Fruit fly (Drosophila melanogaster) whole organism, embryonic: ENCODE results near the gene Nprl3.

Source experiments
- Abd-B ChIP-seq: fragments of 200-800 bp; sonication (Bioruptor generic); optimal IDR thresholded peaks from 2 replicates; lab custom pipeline; 2018; ENCODE audit warnings: missing biosample characterization, mild to moderate bottlenecking, missing genetic modification characterization, moderate library complexity
- Adf1 ChIP-seq: fragments of 200-800 bp; sonication (Bioruptor generic); IDR thresholded peaks from 2 replicates; pipeline ENCODE4 v1.3.6; 2022; ENCODE audit warnings: missing biosample characterization, missing genetic modification characterization
- B-H1 ChIP-seq: fragments of 200-800 bp; sonication (Bioruptor generic); IDR thresholded peaks from 3 replicates; pipeline ENCODE4 v1.3.6; 2022; ENCODE audit warnings: missing biosample characterization, missing genetic modification characterization
- Blimp-1 ChIP-seq: fragments of 200-800 bp; sonication (Bioruptor generic); optimal IDR thresholded peaks from 3 replicates; lab custom pipeline; 2018; ENCODE audit warnings: missing biosample characterization, missing genetic modification characterization, mild to moderate bottlenecking, moderate library complexity, missing genetic modification reagents
- Bteb2 ChIP-seq: fragments of 200-800 bp; sonication (Bioruptor generic); optimal IDR thresholded peaks from 2 replicates; lab custom pipeline; 2016; ENCODE audit warnings: missing biosample characterization, missing genetic modification characterization
- CG10462 ChIP-seq: fragments of 200-800 bp; sonication (Bioruptor generic); optimal IDR thresholded peaks from 2 replicates; lab custom pipeline; 2016; ENCODE audit warnings: missing biosample characterization, missing genetic modification characterization
- CG11085 ChIP-seq: fragments of 200-800 bp; sonication (Bioruptor generic); IDR thresholded peaks from 2 replicates; pipeline ENCODE4 v1.3.6; 2022; ENCODE audit warnings: missing biosample characterization, missing genetic modification characterization
- CG12659 ChIP-seq: fragments of 200-800 bp; sonication (Bioruptor generic); optimal IDR thresholded peaks from 3 replicates; lab custom pipeline; 2017; ENCODE audit warnings: mild to moderate bottlenecking, missing biosample characterization, missing genetic modification reagents, missing genetic modification characterization
- CG14050 ChIP-seq: fragments of 200-800 bp; sonication (Bioruptor generic); IDR thresholded peaks from 3 replicates; pipeline ENCODE4 v1.3.6; 2022; ENCODE audit warnings: missing biosample characterization, missing genetic modification characterization
- CG14667 ChIP-seq: fragments of 200-800 bp; sonication (Bioruptor generic); IDR thresholded peaks from 2 replicates; pipeline ENCODE4 v1.3.6; 2022; ENCODE audit warnings: missing biosample characterization, missing genetic modification characterization
- CG17802 ChIP-seq: fragments of 200-800 bp; sonication (Bioruptor generic); optimal IDR thresholded peaks from 2 replicates; lab custom pipeline; 2018; ENCODE audit warnings: missing biosample characterization, mild to moderate bottlenecking, missing genetic modification characterization, moderate library complexity
- CG17829 ChIP-seq: fragments of 200-800 bp; optimal IDR thresholded peaks from 2 replicates; lab custom pipeline; 2019; ENCODE audit warnings: missing biosample characterization, mild to moderate bottlenecking, missing genetic modification characterization, moderate library complexity
- CG2116 ChIP-seq: fragments of 200-800 bp; sonication (Bioruptor generic); optimal IDR thresholded peaks from 3 replicates; lab custom pipeline; 2018; ENCODE audit warnings: missing biosample characterization, mild to moderate bottlenecking, missing genetic modification characterization
- CG33213 ChIP-seq: fragments of 200-800 bp; sonication (Bioruptor generic); optimal IDR thresholded peaks from 3 replicates; lab custom pipeline; 2016; ENCODE audit warnings: missing biosample characterization, missing genetic modification characterization
- CG33557 ChIP-seq: fragments of 200-800 bp; sonication (Bioruptor generic); optimal IDR thresholded peaks from 2 replicates; lab custom pipeline; 2019; ENCODE audit warnings: missing biosample characterization, mild to moderate bottlenecking, missing genetic modification characterization, moderate library complexity
- CG6175 ChIP-seq: fragments of 200-800 bp; sonication (Bioruptor generic); IDR thresholded peaks from 3 replicates; pipeline ENCODE4 v1.3.6; 2022; ENCODE audit warnings: missing biosample characterization, missing genetic modification characterization
- CG6689 ChIP-seq: fragments of 200-800 bp; sonication (Bioruptor generic); IDR thresholded peaks from 2 replicates; pipeline ENCODE4 v1.3.6; 2022; ENCODE audit warnings: missing biosample characterization, missing genetic modification characterization
- CG7271 ChIP-seq: fragments of 200-800 bp; sonication (Bioruptor generic); optimal IDR thresholded peaks from 2 replicates; lab custom pipeline; 2018; ENCODE audit warnings: missing biosample characterization, mild to moderate bottlenecking, missing genetic modification characterization, moderate library complexity
- CG8765 ChIP-seq: fragments of 200-800 bp; sonication (Bioruptor generic); IDR thresholded peaks from 2 replicates; pipeline ENCODE4 v1.3.6; 2022; ENCODE audit warnings: missing biosample characterization, missing genetic modification characterization
- CkIIα-i1 ChIP-seq: fragments of 200-800 bp; sonication (Bioruptor generic); IDR thresholded peaks from 2 replicates; pipeline ENCODE4 v1.3.6; 2022; ENCODE audit warnings: missing biosample characterization, missing genetic modification characterization
- Dip3 ChIP-seq: fragments of 200-800 bp; sonication (Bioruptor generic); optimal IDR thresholded peaks from 3 replicates; lab custom pipeline; 2016; ENCODE audit warnings: missing biosample characterization, missing genetic modification characterization
- Drgx ChIP-seq: fragments of 200-800 bp; sonication (Bioruptor generic); IDR thresholded peaks from 2 replicates; pipeline ENCODE4 v1.3.6; 2022; ENCODE audit warnings: missing biosample characterization, missing genetic modification characterization
- Hmx ChIP-seq: fragments of 200-800 bp; sonication (Bioruptor generic); optimal IDR thresholded peaks from 2 replicates; lab custom pipeline; 2016; ENCODE audit warnings: missing biosample characterization, missing genetic modification characterization
- Hr3 ChIP-seq: fragments of 200-800 bp; sonication (Bioruptor generic); optimal IDR thresholded peaks from 3 replicates; lab custom pipeline; 2016; ENCODE audit warnings: missing biosample characterization, missing genetic modification characterization
- Hr51 ChIP-seq, 2 experiments: fragments of 200-800 bp; sonication (Bioruptor generic); optimal IDR thresholded peaks; 2 replicates in 1 of 2; 3 replicates in 1 of 2; lab custom pipeline; 2016 to 2018; ENCODE audit warnings: missing biosample characterization in 2 of 2, missing genetic modification characterization in 2 of 2, mild to moderate bottlenecking in 1 of 2, moderate library complexity in 1 of 2
- Lhr ChIP-seq: fragments of 200-800 bp; sonication (Bioruptor generic); optimal IDR thresholded peaks from 3 replicates; lab custom pipeline; 2017; ENCODE audit warnings: mild to moderate bottlenecking, missing biosample characterization, missing genetic modification reagents, missing genetic modification characterization
- Mad ChIP-seq: fragments of 200-800 bp; sonication (Bioruptor generic); optimal IDR thresholded peaks from 2 replicates; lab custom pipeline; 2016; ENCODE audit warnings: missing biosample characterization, missing genetic modification characterization
- Myb ChIP-seq: fragments of 200-800 bp; sonication (Bioruptor generic); optimal IDR thresholded peaks from 2 replicates; lab custom pipeline; 2016; ENCODE audit warnings: missing biosample characterization, missing genetic modification characterization
- Nf-YB ChIP-seq: fragments of 200-800 bp; sonication (Bioruptor generic); optimal IDR thresholded peaks from 3 replicates; lab custom pipeline; 2019; ENCODE audit warnings: missing biosample characterization, mild to moderate bottlenecking, missing genetic modification characterization, moderate library complexity
- Xbp1 ChIP-seq: fragments of 200-800 bp; sonication (Bioruptor generic); optimal IDR thresholded peaks from 3 replicates; lab custom pipeline; 2016; ENCODE audit warnings: missing biosample characterization, mild to moderate bottlenecking, missing genetic modification characterization
- az2 ChIP-seq: fragments of 200-800 bp; sonication (Bioruptor generic); optimal IDR thresholded peaks from 3 replicates; lab custom pipeline; 2016; ENCODE audit warnings: missing biosample characterization, missing genetic modification characterization
- bsh ChIP-seq, 2 experiments: fragments of 200-800 bp; sonication (Bioruptor generic); optimal IDR thresholded peaks; 2 replicates each; lab custom pipeline; 2017 to 2018; ENCODE audit warnings: mild to moderate bottlenecking in 2 of 2, missing biosample characterization in 2 of 2, missing genetic modification characterization in 2 of 2, moderate library complexity in 1 of 2
- btn ChIP-seq: fragments of 200-800 bp; sonication (Bioruptor generic); optimal IDR thresholded peaks from 2 replicates; lab custom pipeline; 2016; ENCODE audit warnings: missing biosample characterization, missing genetic modification characterization
- crp ChIP-seq, 2 experiments: fragments of 200-800 bp; sonication (Bioruptor generic); optimal IDR thresholded peaks; 2 replicates in 1 of 2; 3 replicates in 1 of 2; lab custom pipeline; 2017; ENCODE audit warnings: missing biosample characterization in 2 of 2, missing genetic modification characterization in 2 of 2, mild to moderate bottlenecking in 1 of 2, moderate library complexity in 1 of 2
- dmrt99B ChIP-seq: fragments of 200-800 bp; sonication (Bioruptor generic); optimal IDR thresholded peaks from 2 replicates; lab custom pipeline; 2018; ENCODE audit warnings: missing biosample characterization, mild to moderate bottlenecking, missing genetic modification characterization, moderate library complexity
- fd64A ChIP-seq: fragments of 200-800 bp; sonication (Bioruptor generic); optimal IDR thresholded peaks from 3 replicates; lab custom pipeline; 2018; ENCODE audit warnings: missing biosample characterization, mild to moderate bottlenecking, missing genetic modification characterization
- ftz-f1 ChIP-seq: fragments of 200-800 bp; sonication (Bioruptor generic); optimal IDR thresholded peaks from 2 replicates; lab custom pipeline; 2016; ENCODE audit warnings: missing biosample characterization, missing genetic modification characterization
- hkb ChIP-seq, 2 experiments: fragments of 200-800 bp in 1 of 2; fragments of >200 bp in 1 of 2; sonication (Bioruptor generic) in 1 of 2; IDR thresholded peaks in 1 of 2; optimal IDR thresholded peaks in 1 of 2; 2 replicates each; pipeline versions ENCODE4 v1.3.6 to Lab custom; 2017 to 2022; ENCODE audit warnings: missing biosample characterization in 1 of 2, missing genetic modification characterization in 1 of 2
- odd ChIP-seq: fragments of 200-800 bp; sonication (Bioruptor generic); optimal IDR thresholded peaks from 2 replicates; lab custom pipeline; 2017; ENCODE audit warnings: missing biosample characterization, mild to moderate bottlenecking, missing genetic modification characterization
- pho ChIP-seq: fragments of 200-800 bp; sonication (Bioruptor generic); optimal IDR thresholded peaks from 2 replicates; lab custom pipeline; 2016; ENCODE audit warnings: missing biosample characterization, missing genetic modification characterization
- pnt ChIP-seq: fragments of 200-800 bp; sonication (Bioruptor generic); optimal IDR thresholded peaks from 3 replicates; lab custom pipeline; 2016; ENCODE audit warnings: missing biosample characterization, missing genetic modification characterization
- prd ChIP-seq, 3 experiments: fragments of >200 bp in 2 of 3; fragments of 200-800 bp in 1 of 3; sonication (Bioruptor generic) in 1 of 3; optimal IDR thresholded peaks in 2 of 3; IDR thresholded peaks in 1 of 3; 2 replicates in 2 of 3; 3 replicates in 1 of 3; pipeline versions ENCODE4 v1.3.6 to Lab custom; 2017 to 2022; ENCODE audit warnings: missing biosample characterization in 1 of 3, missing genetic modification characterization in 1 of 3
- pros ChIP-seq: fragments of 200-800 bp; sonication (Bioruptor generic); optimal IDR thresholded peaks from 3 replicates; lab custom pipeline; 2019; ENCODE audit warnings: missing biosample characterization, mild to moderate bottlenecking, missing genetic modification characterization, moderate library complexity
- pum ChIP-seq: fragments of 200-800 bp; sonication (Bioruptor generic); optimal IDR thresholded peaks from 2 replicates; lab custom pipeline; 2016; ENCODE audit warnings: missing biosample characterization, missing genetic modification characterization
- ranshi ChIP-seq: fragments of 200-800 bp; sonication (Bioruptor generic); IDR thresholded peaks from 2 replicates; pipeline ENCODE4 v1.3.6; 2022; ENCODE audit warnings: missing biosample characterization, missing genetic modification characterization
- rib ChIP-seq: fragments of 200-800 bp; sonication (Bioruptor generic); IDR thresholded peaks from 2 replicates; pipeline ENCODE4 v1.3.6; 2022; ENCODE audit warnings: missing biosample characterization, missing genetic modification characterization
- sens ChIP-seq: fragments of 200-800 bp; sonication (Bioruptor generic); peaks from one replicate; lab custom pipeline; 2016; ENCODE audit warnings: missing biosample characterization, missing genetic modification characterization
- sr ChIP-seq: fragments of 200-800 bp; sonication (Bioruptor generic); IDR thresholded peaks from 3 replicates; pipeline ENCODE4 v1.3.6; 2022; ENCODE audit warnings: missing biosample characterization, missing genetic modification characterization
- stwl ChIP-seq: fragments of 200-800 bp; sonication (Bioruptor generic); optimal IDR thresholded peaks from 3 replicates; lab custom pipeline; 2018; ENCODE audit warnings: missing biosample characterization, mild to moderate bottlenecking, missing genetic modification characterization, moderate library complexity
- trem ChIP-seq: fragments of 200-800 bp; optimal IDR thresholded peaks from 3 replicates; lab custom pipeline; 2019; ENCODE audit warnings: missing biosample characterization, mild to moderate bottlenecking, missing genetic modification characterization, moderate library complexity
- yki ChIP-seq: fragments of >200 bp; optimal IDR thresholded peaks from 3 replicates; lab custom pipeline; 2018

Gene Nprl3

DNA sequence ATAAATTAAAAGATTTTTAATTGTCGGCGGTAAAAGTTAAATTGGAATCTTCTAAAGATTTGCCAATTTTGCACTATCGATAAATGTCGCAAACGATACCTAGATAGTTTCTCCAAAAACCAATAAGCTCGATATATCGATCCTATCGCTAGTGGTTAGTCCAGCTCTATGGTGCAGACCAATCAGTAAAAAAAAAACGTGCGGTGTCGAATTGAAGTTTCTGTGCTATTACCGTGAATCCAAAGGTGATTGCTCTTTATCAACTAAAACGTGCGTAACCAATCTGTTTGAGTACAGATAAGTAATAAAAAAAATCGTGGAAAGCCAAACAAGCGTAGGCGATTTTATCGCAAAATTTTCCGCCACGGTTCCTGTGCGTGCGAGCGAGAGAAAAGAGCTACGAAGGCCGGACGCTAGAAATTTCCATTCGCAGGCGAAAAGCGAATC lies 35.2 kb upstream of the Nprl3 start, which contains the start of gene Hsp110 (continued):
- TF ChIP-seq Nf-YB (GFP tag; lab: Kevin White, UChicago) (peak; percentile 29), CkIIα-i1 (no peak), CG7271 (tag; lab: Kevin White, UChicago) (no peak), CG10462 (GFP tag; lab: Kevin White, UChicago) (no peak), CG6175 (GFP tag; lab: Robert Waterston, UW) (no peak), pros (GFP tag; lab: Kevin White, UChicago) (no peak), Hr51 (GFP tag; optimal IDR thresholded peaks at IDR 0.05; lab: Kevin White, UChicago) (no peak), odd (GFP tag; lab: Kevin White, UChicago) (no peak), Abd-B (GFP tag; lab: Kevin White, UChicago) (no peak), fd64A (GFP tag; lab: Kevin White, UChicago) (no peak), Hmx (no peak), CG2116 (GFP tag; lab: Kevin White, UChicago) (peak; percentile 90), pho (peak; percentile 10), Mad (GFP tag; lab: Kevin White, UChicago) (no peak), CG17829 (peak; percentile 52), crp (GFP tag; optimal IDR thresholded peaks at IDR 0.05; lab: Kevin White, UChicago) (no peak), trem (tag; lab: Kevin White, UChicago) (peak; percentile 65), Myb (GFP tag; lab: Kevin White, UChicago) (peak; percentile 62), btn (no peak), Blimp-1 (GFP tag; lab: Kevin White, UChicago) (no peak), ranshi (no peak), pum (no peak), CG12659 (GFP tag; lab: Kevin White, UChicago) (peak; percentile 54), Drgx (GFP tag; lab: Robert Waterston, UW) (no peak), stwl (peak; percentile 46), CG11085 (GFP tag; lab: Robert Waterston, UW) (no peak), CG17802 (no peak), bsh (GFP tag; optimal IDR thresholded peaks at IDR 0.05; lab: Kevin White, UChicago) (peak in 1 of 2 experiments; percentile 4), B-H1 (GFP tag; lab: Robert Waterston, UW) (no peak), pnt (no peak), dmrt99B (tag; lab: Kevin White, UChicago) (no peak), CG8765 (GFP tag; lab: Robert Waterston, UW) (no peak), sr (GFP tag; lab: Robert Waterston, UW) (no peak), CG6689 (no peak), CG33557 (GFP tag; lab: Kevin White, UChicago) (no peak), Bteb2 (peak; percentile 10), rib (GFP tag; lab: Robert Waterston, UW) (peak; percentile 81), sens (GFP tag; lab: Kevin White, UChicago) (peak; percentile 81), yki (lab: Kevin White, UChicago) (no peak), CG33213 (GFP tag; lab: Kevin White, UChicago) (peak; percentile 56), Dip3 (GFP tag; lab: Kevin White, UChicago) (peak; percentile 99), Lhr (GFP tag; lab: Kevin White, UChicago) (no peak), ftz-f1 (GFP tag; lab: Kevin White, UChicago) (peak; percentile 46), Hr3 (GFP tag; lab: Kevin White, UChicago) (no peak), Xbp1 (GFP tag; lab: Kevin White, UChicago) (peak; percentile 5), Adf1 (GFP tag; lab: Robert Waterston, UW) (0 out of 2 replicates have a peak, but pooled peaks have one; percentile 14), prd (optimal IDR thresholded peaks at IDR 0.05; lab: Kevin White, UChicago) (no peak), prd (GFP tag; IDR thresholded peaks at IDR 0.05; lab: Robert Waterston, UW) (no peak), CG14050 (GFP tag; lab: Robert Waterston, UW) (no peak), CG14667 (GFP tag; lab: Robert Waterston, UW) (no peak), az2 (GFP tag; lab: Kevin White, UChicago) (no peak), hkb (optimal IDR thresholded peaks at IDR 0.05; lab: Kevin White, UChicago) (no peak), hkb (GFP tag; IDR thresholded peaks at IDR 0.05; lab: Robert Waterston, UW) (peak; percentile 19; the same call in 1 of the 2 replicates)
